Fruit fly (Drosophila melanogaster): Measurements from ENCODE around the gene ras.
A peak's percentile ranks its signal among the peaks of the same experiment; 100 is the strongest.

The ras gene

DNA sequence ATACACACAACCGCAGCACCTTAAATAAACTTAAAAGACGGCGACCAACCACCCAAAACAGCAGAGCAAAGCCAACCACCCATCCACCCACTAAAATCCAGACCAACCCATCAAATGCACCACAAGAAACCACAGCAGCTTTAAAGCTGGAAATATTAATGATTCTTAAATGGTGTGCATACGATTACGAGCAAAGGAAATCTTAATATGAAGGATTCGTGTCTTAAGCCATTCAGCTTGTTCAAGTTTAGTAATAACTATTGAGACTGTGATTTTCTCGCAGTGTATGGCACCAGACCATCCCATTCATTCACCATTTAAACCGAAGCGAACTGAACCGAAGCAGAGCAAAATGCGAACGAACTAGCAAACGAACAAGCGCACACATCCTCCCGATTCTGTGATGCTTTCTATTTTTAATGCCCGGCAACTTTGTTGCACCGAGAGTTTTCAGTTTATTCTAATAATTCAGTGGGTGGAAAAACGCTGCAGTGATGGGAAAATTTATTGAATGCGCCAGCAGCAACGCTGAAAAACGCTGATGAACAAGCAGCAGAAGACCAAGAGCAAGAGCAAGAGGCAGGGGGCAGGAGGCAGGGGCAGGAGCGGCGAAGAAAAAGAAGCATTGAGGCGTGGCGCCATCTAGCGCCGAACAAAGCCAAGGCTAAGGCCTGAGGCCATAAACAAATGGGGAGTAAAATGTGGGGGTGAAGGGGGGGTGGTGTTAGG is 6.7 kb upstream of the ras start (continued):
- TF ChIP-seq Usf (GFP tag; optimal IDR thresholded peaks at IDR 0.05), result peak; percentile 24
- peak; percentile 87 for TF ChIP-seq grau (tag; optimal IDR thresholded peaks at IDR 0.05)
- no peak for TF ChIP-seq CG8478 (optimal IDR thresholded peaks at IDR 0.05)
- peak; percentile 87 for TF ChIP-seq CG34422 (GFP tag; IDR thresholded peaks at IDR 0.05)
- TF ChIP-seq Rfx (GFP tag; IDR thresholded peaks at IDR 0.05), result peak; percentile 83
- TF ChIP-seq Ets65A (GFP tag), result peak; percentile 97
- TF ChIP-seq az2 (GFP tag; optimal IDR thresholded peaks at IDR 0.05), result peak; percentile 68
- TF ChIP-seq CG11695 (GFP tag; IDR thresholded peaks at IDR 0.05), result peak; percentile 80
- peak; percentile 75 for TF ChIP-seq Dip3 (GFP tag; optimal IDR thresholded peaks at IDR 0.05)
- TF ChIP-seq Fer2 (tag; optimal IDR thresholded peaks at IDR 0.05), result peak; percentile 65
- TF ChIP-seq ash1 (GFP tag; optimal IDR thresholded peaks at IDR 0.05), result peak; percentile 46
- no peak for TF ChIP-seq nom (GFP tag; optimal IDR thresholded peaks at IDR 0.05)
- peak; percentile 85 for TF ChIP-seq so (GFP tag; IDR thresholded peaks at IDR 0.05)
- peak; percentile 69 for TF ChIP-seq CG10654 (GFP tag; optimal IDR thresholded peaks at IDR 0.05)
- TF ChIP-seq rib (GFP tag; IDR thresholded peaks at IDR 0.05), result no peak; the same call in 1 of the 2 replicates
- TF ChIP-seq chn (GFP tag; optimal IDR thresholded peaks at IDR 0.05), result peak; percentile 70
- TF ChIP-seq CG5245 (GFP tag; optimal IDR thresholded peaks at IDR 0.05), result peak; percentile 31
- peak; percentile 80 for TF ChIP-seq D19A (tag; optimal IDR thresholded peaks at IDR 0.05)
- no peak for TF ChIP-seq tna (GFP tag; IDR thresholded peaks at IDR 0.05; ENCODE audit: partially characterized antibody)
- peak; percentile 90 for TF ChIP-seq bab2 (GFP tag; optimal IDR thresholded peaks at IDR 0.05)
- TF ChIP-seq CG5180 (GFP tag; optimal IDR thresholded peaks at IDR 0.05), result peak; percentile 66
- peak; percentile 60 for TF ChIP-seq Bteb2 (GFP tag; optimal IDR thresholded peaks at IDR 0.05)
- TF ChIP-seq CG7963 (GFP tag; IDR thresholded peaks at IDR 0.05; ENCODE audit: partially characterized antibody), result no peak
- TF ChIP-seq Gug (GFP tag; IDR thresholded peaks at IDR 0.05), result peak; percentile 85
- TF ChIP-seq CG15696 (tag; optimal IDR thresholded peaks at IDR 0.05), result no peak
- peak; percentile 86 for TF ChIP-seq CG8388 (GFP tag; optimal IDR thresholded peaks at IDR 0.05)
- TF ChIP-seq CkIIα-i1 (GFP tag; IDR thresholded peaks at IDR 0.05), result peak; percentile 22; the same call in 1 of the 2 replicates
- peak; percentile 89 for TF ChIP-seq Awh (GFP tag; IDR thresholded peaks at IDR 0.05)
- peak; percentile 83 for TF ChIP-seq eyg (GFP tag; optimal IDR thresholded peaks at IDR 0.05)
- TF ChIP-seq Dek (tag; optimal IDR thresholded peaks at IDR 0.05), result peak; percentile 82
- peak; percentile 63; the same call in 1 of the 2 replicates for TF ChIP-seq E2f2 (GFP tag; IDR thresholded peaks at IDR 0.05)
- peak; percentile 59 for TF ChIP-seq repo (GFP tag; optimal IDR thresholded peaks at IDR 0.05)
- no peak for TF ChIP-seq Hr39 (optimal IDR thresholded peaks at IDR 0.05)
- peak; percentile 75 for TF ChIP-seq ind (GFP tag; optimal IDR thresholded peaks at IDR 0.05)
- peak; percentile 22 for TF ChIP-seq kay (GFP tag; optimal IDR thresholded peaks at IDR 0.05)
- peak; percentile 91 for TF ChIP-seq CG7556 (GFP tag; optimal IDR thresholded peaks at IDR 0.05)
- TF ChIP-seq Opbp (GFP tag; IDR thresholded peaks at IDR 0.05; ENCODE audit: partially characterized antibody), result no peak
- TF ChIP-seq ken (GFP tag; IDR thresholded peaks at IDR 0.05), result peak; percentile 88
- TF ChIP-seq sr (GFP tag; IDR thresholded peaks at IDR 0.05), result peak; percentile 66
- peak; percentile 85 for TF ChIP-seq Ada2b (GFP tag; IDR thresholded peaks at IDR 0.05)
- peak; percentile 65; the same call in 2 of the 3 replicates for TF ChIP-seq CG14050 (GFP tag; IDR thresholded peaks at IDR 0.05)
- TF ChIP-seq Dfd (GFP tag; optimal IDR thresholded peaks at IDR 0.05), result no peak
- TF ChIP-seq usp (GFP tag; optimal IDR thresholded peaks at IDR 0.05), result no peak
- TF ChIP-seq tup (GFP tag; optimal IDR thresholded peaks at IDR 0.05), result peak; percentile 57
- peak; percentile 82 for TF ChIP-seq Aef1 (GFP tag; IDR thresholded peaks at IDR 0.05)
- TF ChIP-seq tll (GFP tag; optimal IDR thresholded peaks at IDR 0.05), result no peak
- no peak for TF ChIP-seq CG9797 (GFP tag; optimal IDR thresholded peaks at IDR 0.05)
- TF ChIP-seq pho (GFP tag; optimal IDR thresholded peaks at IDR 0.05), result peak; percentile 80
- no peak for TF ChIP-seq CG3065 (GFP tag; optimal IDR thresholded peaks at IDR 0.05)
- peak; percentile 86 for TF ChIP-seq gce (GFP tag; IDR thresholded peaks at IDR 0.05)
- TF ChIP-seq CG9609 (GFP tag; optimal IDR thresholded peaks at IDR 0.05), result peak; percentile 87

Data from whole organism, embryonic.